Fruit fly (Drosophila melanogaster): ENCODE data around the gene CG13887.

The CG13887 gene

dm6 chr3L:819297-819886 is 18.3 kb upstream of the CG13887 start (continued):
- peak; percentile 75 for TF ChIP-seq fd64A (GFP tag; optimal IDR thresholded peaks at IDR 0.05)
- no peak for TF ChIP-seq YL-1 (GFP tag; optimal IDR thresholded peaks at IDR 0.05)
- peak; percentile 89 for TF ChIP-seq Fer1 (GFP tag; optimal IDR thresholded peaks at IDR 0.05)
- peak; percentile 85 for TF ChIP-seq Atf-2 (GFP tag; optimal IDR thresholded peaks at IDR 0.05)
- peak; percentile 85 for TF ChIP-seq CG9817 (tag; optimal IDR thresholded peaks at IDR 0.05)
- peak; percentile 47 for TF ChIP-seq kay (GFP tag; optimal IDR thresholded peaks at IDR 0.05)
- TF ChIP-seq chif (GFP tag; optimal IDR thresholded peaks at IDR 0.05) = peak; percentile 85
- TF ChIP-seq cato (GFP tag; optimal IDR thresholded peaks at IDR 0.05; ENCODE audit: borderline replicate concordance) = peak; percentile 59
- TF ChIP-seq sens-2 (GFP tag; IDR thresholded peaks at IDR 0.05) = peak; percentile 94
- peak; percentile 93 for TF ChIP-seq CG14050 (GFP tag; IDR thresholded peaks at IDR 0.05)
- TF ChIP-seq sc (optimal IDR thresholded peaks at IDR 0.05) = no peak
- peak; percentile 69 for TF ChIP-seq sc (GFP tag; optimal IDR thresholded peaks at IDR 0.05)
- no peak for TF ChIP-seq cad (GFP tag; optimal IDR thresholded peaks at IDR 0.05)
- TF ChIP-seq danr (GFP tag; IDR thresholded peaks at IDR 0.05) = peak; percentile 87
- peak; percentile 48 for TF ChIP-seq Deaf1 (tag; optimal IDR thresholded peaks at IDR 0.05)
- peak; percentile 54 for TF ChIP-seq sima (GFP tag; optimal IDR thresholded peaks at IDR 0.05)
- no peak for TF ChIP-seq bbx (GFP tag; IDR thresholded peaks at IDR 0.05; ENCODE audit: partially characterized antibody)
- TF ChIP-seq CG4854 (GFP tag; optimal IDR thresholded peaks at IDR 0.05) = peak; percentile 75
- TF ChIP-seq CG4820 (GFP tag; optimal IDR thresholded peaks at IDR 0.05) = peak; percentile 86
- TF ChIP-seq peb (GFP tag; IDR thresholded peaks at IDR 0.05) = peak; percentile 80
- TF ChIP-seq tap (tag; optimal IDR thresholded peaks at IDR 0.05) = peak; percentile 77
- TF ChIP-seq CG6654 (GFP tag; optimal IDR thresholded peaks at IDR 0.05) = peak; percentile 48
- TF ChIP-seq CG14710 (tag; optimal IDR thresholded peaks at IDR 0.05) = peak; percentile 58
- TF ChIP-seq Rx (GFP tag; IDR thresholded peaks at IDR 0.05) = peak; percentile 92
- TF ChIP-seq gcm2 (GFP tag; optimal IDR thresholded peaks at IDR 0.05) = peak; percentile 89
- TF ChIP-seq sim (GFP tag; IDR thresholded peaks at IDR 0.05) = peak; percentile 83
- peak; percentile 95 for TF ChIP-seq gce (GFP tag; IDR thresholded peaks at IDR 0.05)
- peak; percentile 73 for TF ChIP-seq NK7.1 (GFP tag; optimal IDR thresholded peaks at IDR 0.05)
- TF ChIP-seq Blimp-1 (GFP tag; optimal IDR thresholded peaks at IDR 0.05) = peak; percentile 82
- peak; percentile 68 for TF ChIP-seq CG4328 (GFP tag; optimal IDR thresholded peaks at IDR 0.05)
- peak; percentile 54 for TF ChIP-seq Adf1 (GFP tag; IDR thresholded peaks at IDR 0.05)
- peak; percentile 84 for TF ChIP-seq cwo (GFP tag; optimal IDR thresholded peaks at IDR 0.05)
- TF ChIP-seq CG17912 (GFP tag; optimal IDR thresholded peaks at IDR 0.05) = peak; percentile 67
- TF ChIP-seq corto (GFP tag; optimal IDR thresholded peaks at IDR 0.05) = no peak
- TF ChIP-seq CG32767 (GFP tag; IDR thresholded peaks at IDR 0.05) = peak; percentile 86
- TF ChIP-seq crp (GFP tag; optimal IDR thresholded peaks at IDR 0.05) = peak in 1 of 2 experiments; percentile 35
- peak; percentile 74 for TF ChIP-seq CG12104 (GFP tag; optimal IDR thresholded peaks at IDR 0.05)
- TF ChIP-seq unpg (GFP tag; optimal IDR thresholded peaks at IDR 0.05) = peak; percentile 89
- no peak for TF ChIP-seq CG34224 (GFP tag; IDR thresholded peaks at IDR 0.05; ENCODE audit: partially characterized antibody)
- TF ChIP-seq BEAF-32 (GFP tag; optimal IDR thresholded peaks at IDR 0.05) = no peak
- TF ChIP-seq CG14860 (GFP tag; IDR thresholded peaks at IDR 0.05; ENCODE audit: partially characterized antibody) = no peak
- peak; percentile 82 for TF ChIP-seq dati (GFP tag; IDR thresholded peaks at IDR 0.05)
- TF ChIP-seq ind (GFP tag; optimal IDR thresholded peaks at IDR 0.05) = peak; percentile 92
- no peak for TF ChIP-seq cg (GFP tag; optimal IDR thresholded peaks at IDR 0.05)
- peak; percentile 87 for TF ChIP-seq CG3726 (GFP tag; IDR thresholded peaks at IDR 0.05)
- TF ChIP-seq exex (tag; optimal IDR thresholded peaks at IDR 0.05) = peak; percentile 28
- TF ChIP-seq Dip3 (GFP tag; optimal IDR thresholded peaks at IDR 0.05) = peak; percentile 81
- peak; percentile 90 for TF ChIP-seq CG11504 (tag; optimal IDR thresholded peaks at IDR 0.05)
- TF ChIP-seq en (GFP tag; optimal IDR thresholded peaks at IDR 0.05) = peak; percentile 85
- TF ChIP-seq CG6272 (GFP tag; IDR thresholded peaks at IDR 0.05) = peak; percentile 86
